Worm (Caenorhabditis elegans) whole organism, late embryonic: ENCODE results near the gene daf-11.

Source experiments
- C08G9.2 ChIP-seq: sonication (generic microtip); optimal IDR thresholded peaks from 2 replicates; lab custom pipeline; 2016; ENCODE audit warnings: mild to moderate bottlenecking, missing genetic modification characterization, moderate library complexity, missing compliant biosample characterization
- C38D4.7 ChIP-seq: fragments of 200-800 bp; sonication (Bioruptor generic); optimal IDR thresholded peaks from 2 replicates; lab custom pipeline; 2018; ENCODE audit warnings: mild to moderate bottlenecking, missing genetic modification characterization, moderate library complexity, missing compliant biosample characterization
- T23F11.4 ChIP-seq: fragments of 200-800 bp; sonication (Bioruptor generic); optimal IDR thresholded peaks from 2 replicates; lab custom pipeline; 2018; ENCODE audit warnings: mild to moderate bottlenecking, missing genetic modification characterization, missing compliant biosample characterization
- Y22D7AL.16 ChIP-seq: sonication (generic microtip); optimal IDR thresholded peaks from 2 replicates; lab custom pipeline; 2016; ENCODE audit warnings: missing genetic modification characterization, missing compliant biosample characterization
- ama-1 ChIP-seq: fragments of 150-350 bp; optimal IDR thresholded peaks from 2 replicates; lab custom pipeline; 2014
- ceh-14 ChIP-seq: sonication (generic microtip); optimal IDR thresholded peaks from 2 replicates; lab custom pipeline; 2016; ENCODE audit warnings: missing genotype, missing genetic modification characterization, missing compliant biosample characterization
- ceh-18 ChIP-seq: sonication (generic microtip); optimal IDR thresholded peaks from 2 replicates; lab custom pipeline; 2016; ENCODE audit warnings: missing genetic modification characterization, missing compliant biosample characterization
- ceh-2 ChIP-seq: sonication (generic microtip); optimal IDR thresholded peaks from 2 replicates; lab custom pipeline; 2016; ENCODE audit warnings: missing genotype, missing genetic modification characterization, missing compliant biosample characterization
- ceh-22 ChIP-seq: sonication (generic microtip); optimal IDR thresholded peaks from 2 replicates; lab custom pipeline; 2017; ENCODE audit warnings: missing biosample characterization, missing genetic modification characterization
- ceh-24 ChIP-seq: sonication (generic microtip); optimal IDR thresholded peaks from 2 replicates; lab custom pipeline; 2016; ENCODE audit warnings: mild to moderate bottlenecking, missing genetic modification characterization, missing compliant biosample characterization
- ceh-30 ChIP-seq: fragments of 150-350 bp; optimal IDR thresholded peaks from 2 replicates; lab custom pipeline; 2014; ENCODE audit warnings: missing biosample characterization, missing genetic modification characterization
- ceh-31 ChIP-seq: sonication (generic microtip); optimal IDR thresholded peaks from 2 replicates; lab custom pipeline; 2016; ENCODE audit warnings: missing genetic modification characterization, missing compliant biosample characterization
- ceh-34 ChIP-seq: sonication (generic microtip); optimal IDR thresholded peaks from 2 replicates; lab custom pipeline; 2016; ENCODE audit warnings: mild to moderate bottlenecking, missing genetic modification characterization, missing compliant biosample characterization
- ceh-48 ChIP-seq: sonication (generic microtip); optimal IDR thresholded peaks from 2 replicates; lab custom pipeline; 2016; ENCODE audit warnings: missing genetic modification characterization, inconsistent platforms, missing compliant biosample characterization
- ceh-6 ChIP-seq: fragments of 200-800 bp; sonication (Bioruptor generic); optimal IDR thresholded peaks from 2 replicates; lab custom pipeline; 2018; ENCODE audit warnings: mild to moderate bottlenecking, missing genetic modification characterization, missing compliant biosample characterization
- che-1 ChIP-seq: sonication (generic microtip); optimal IDR thresholded peaks from 2 replicates; lab custom pipeline; 2016; ENCODE audit warnings: mild to moderate bottlenecking, missing genetic modification characterization, missing compliant biosample characterization
- dve-1 ChIP-seq: sonication (generic microtip); optimal IDR thresholded peaks from 2 replicates; lab custom pipeline; 2017; ENCODE audit warnings: antibody characterized with exemption, mild to moderate bottlenecking, missing genetic modification characterization, missing compliant biosample characterization
- elt-4 ChIP-seq: sonication (generic microtip); optimal IDR thresholded peaks from 2 replicates; lab custom pipeline; 2016; ENCODE audit warnings: missing genetic modification characterization, missing compliant biosample characterization
- ets-4 ChIP-seq: sonication (generic microtip); optimal IDR thresholded peaks from 2 replicates; lab custom pipeline; 2016; ENCODE audit warnings: missing genetic modification characterization, missing compliant biosample characterization
- eyg-1 ChIP-seq: sonication (generic microtip); optimal IDR thresholded peaks from 2 replicates; lab custom pipeline; 2016; ENCODE audit warnings: missing genotype, missing genetic modification characterization, missing compliant biosample characterization
- fkh-10 ChIP-seq: fragments of 150-350 bp; optimal IDR thresholded peaks from 2 replicates; lab custom pipeline; 2014; ENCODE audit warnings: missing biosample characterization, missing genetic modification reagents, missing genetic modification characterization
- fkh-6 ChIP-seq: sonication (generic microtip); optimal IDR thresholded peaks from 2 replicates; lab custom pipeline; 2016; ENCODE audit warnings: missing genetic modification characterization, missing compliant biosample characterization
- gmeb-2 ChIP-seq: sonication (generic microtip); optimal IDR thresholded peaks from 2 replicates; lab custom pipeline; 2016; ENCODE audit warnings: missing genetic modification characterization, inconsistent platforms, missing compliant biosample characterization
- hlh-13 ChIP-seq: fragments of 200-800 bp; sonication (Bioruptor generic); optimal IDR thresholded peaks from 2 replicates; lab custom pipeline; 2018; ENCODE audit warnings: mild to moderate bottlenecking, missing genetic modification characterization, missing compliant biosample characterization
- hlh-15 ChIP-seq: sonication (generic microtip); optimal IDR thresholded peaks from 2 replicates; lab custom pipeline; 2016; ENCODE audit warnings: missing genetic modification characterization, missing compliant biosample characterization
- hlh-30 ChIP-seq: sonication (generic microtip); optimal IDR thresholded peaks from 2 replicates; lab custom pipeline; 2017; ENCODE audit warnings: antibody characterized with exemption, missing genetic modification characterization, missing compliant biosample characterization; ENCODE audit not compliant: insufficient read depth
- hlh-6 ChIP-seq: sonication (generic microtip); optimal IDR thresholded peaks from 2 replicates; lab custom pipeline; 2016; ENCODE audit warnings: missing genotype, missing genetic modification characterization, missing compliant biosample characterization
- lin-11 ChIP-seq: fragments of 200-800 bp; sonication (Bioruptor generic); optimal IDR thresholded peaks from 2 replicates; lab custom pipeline; 2018; ENCODE audit warnings: mild to moderate bottlenecking, missing genetic modification characterization, missing compliant biosample characterization
- madf-2 ChIP-seq: sonication (generic microtip); optimal IDR thresholded peaks from 2 replicates; lab custom pipeline; 2017; ENCODE audit warnings: missing genetic modification characterization, missing compliant biosample characterization
- mec-3 ChIP-seq: sonication (generic microtip); optimal IDR thresholded peaks from 2 replicates; lab custom pipeline; 2016; ENCODE audit warnings: borderline replicate concordance, missing genetic modification characterization, missing compliant biosample characterization
- nhr-11 ChIP-seq: fragments of 150-350 bp; optimal IDR thresholded peaks from 2 replicates; lab custom pipeline; 2014; ENCODE audit warnings: missing biosample characterization, missing genetic modification characterization
- nhr-232 ChIP-seq: sonication (generic microtip); optimal IDR thresholded peaks from 2 replicates; lab custom pipeline; 2016; ENCODE audit warnings: missing genetic modification characterization, missing compliant biosample characterization
- odd-2 ChIP-seq: sonication (generic microtip); optimal IDR thresholded peaks from 2 replicates; lab custom pipeline; 2017; ENCODE audit warnings: antibody characterized with exemption, mild to moderate bottlenecking, missing genetic modification characterization, missing compliant biosample characterization
- pat-9 ChIP-seq: fragments of 200-800 bp; sonication (Bioruptor generic); optimal IDR thresholded peaks from 2 replicates; lab custom pipeline; 2018; ENCODE audit warnings: mild to moderate bottlenecking, missing genetic modification characterization, moderate library complexity, missing compliant biosample characterization
- ref-2 ChIP-seq: sonication (generic microtip); optimal IDR thresholded peaks from 2 replicates; lab custom pipeline; 2016; ENCODE audit warnings: missing genetic modification characterization, missing compliant biosample characterization
- sox-2 ChIP-seq: fragments of 200-800 bp; sonication (Bioruptor generic); IDR thresholded peaks from 2 replicates; pipeline ENCODE4 v1.3.6; 2022; ENCODE audit warnings: missing genetic modification reagents, missing genetic modification characterization, missing compliant biosample characterization
- syd-9 ChIP-seq: sonication (generic microtip); optimal IDR thresholded peaks from 2 replicates; lab custom pipeline; 2016; ENCODE audit warnings: mild to moderate bottlenecking, missing genetic modification characterization, moderate library complexity, missing compliant biosample characterization
- tbx-7 ChIP-seq: sonication (generic microtip); optimal IDR thresholded peaks from 2 replicates; lab custom pipeline; 2016; ENCODE audit warnings: missing genotype, missing genetic modification characterization, missing compliant biosample characterization
- ttx-3 ChIP-seq: sonication (generic microtip); optimal IDR thresholded peaks from 2 replicates; lab custom pipeline; 2016; ENCODE audit warnings: missing genetic modification reagents, missing genetic modification characterization, missing compliant biosample characterization
- unc-3 ChIP-seq, 2 experiments: fragments of 200-800 bp in 1 of 2; sonication (Bioruptor generic) in 1 of 2; sonication (generic microtip) in 1 of 2; conservative IDR thresholded peaks in 1 of 2; optimal IDR thresholded peaks in 1 of 2; 2 replicates each; pipeline versions ENCODE4 v1.3.6 to Lab custom; 2016 to 2022; ENCODE audit warnings: missing compliant biosample characterization in 2 of 2, missing genetic modification characterization in 2 of 2, missing genetic modification reagents in 1 of 2
- unc-42 ChIP-seq: sonication (generic microtip); optimal IDR thresholded peaks from 2 replicates; lab custom pipeline; 2016; ENCODE audit warnings: missing genotype, missing genetic modification characterization, missing compliant biosample characterization
- unc-55 ChIP-seq: sonication (generic microtip); optimal IDR thresholded peaks from 2 replicates; lab custom pipeline; 2017; ENCODE audit warnings: missing biosample characterization, missing genetic modification reagents, missing genetic modification characterization
- ztf-16 ChIP-seq: sonication (generic microtip); optimal IDR thresholded peaks from 2 replicates; lab custom pipeline; 2017; ENCODE audit warnings: missing genetic modification characterization, missing compliant biosample characterization

The daf-11 gene

ce11 chrV:11736896-11737295, 11.0 kb upstream of the daf-11 start, which contains the start of gene spe-42:
spe-42 (minus strand) TSS chrV:11736996.
- no peak for TF ChIP-seq ceh-24 (tag; lab: Kevin White, UChicago)
- no peak for TF ChIP-seq madf-2 (tag; lab: Kevin White, UChicago)
- no peak for TF ChIP-seq nhr-11 (tag; lab: Kevin White, UChicago)
- no peak for TF ChIP-seq ceh-22
- no peak for TF ChIP-seq T23F11.4
- no peak for TF ChIP-seq hlh-13
- TF ChIP-seq unc-3 (GFP tag; conservative IDR thresholded peaks at IDR 0.05; lab: Robert Waterston, UW), result no peak
- no peak for TF ChIP-seq unc-3 (tag; optimal IDR thresholded peaks at IDR 0.05; lab: Kevin White, UChicago)
- no peak for TF ChIP-seq unc-55 (GFP tag; lab: Kevin White, UChicago)
- no peak for TF ChIP-seq Y22D7AL.16 (tag; lab: Kevin White, UChicago)
- no peak for TF ChIP-seq mec-3
- no peak for TF ChIP-seq ttx-3 (tag; lab: Kevin White, UChicago)
- no peak for TF ChIP-seq ceh-6

ce11 chrV:11733460-11733859, 7.6 kb upstream of the daf-11 start, which contains the start of gene npp-22:
npp-22 (minus strand) TSS chrV:11733472.
- TF ChIP-seq unc-55 (GFP tag; lab: Kevin White, UChicago) (peak; percentile 9), hlh-13 (no peak), unc-42 (tag; lab: Kevin White, UChicago) (peak; percentile 30), dve-1 (tag; lab: Kevin White, UChicago) (no peak), ceh-30 (tag; lab: Kevin White, UChicago) (no peak), pat-9 (no peak), ceh-31 (tag; lab: Kevin White, UChicago) (peak; percentile 14), ceh-48 (tag; lab: Kevin White, UChicago) (no peak), ama-1 (lab: Kevin White, UChicago) (no peak)

- TF ChIP-seq ets-4, result no peak
- no peak for TF ChIP-seq ceh-14
- TF ChIP-seq syd-9 (tag; lab: Kevin White, UChicago), result no peak
- no peak for TF ChIP-seq unc-3 (GFP tag; conservative IDR thresholded peaks at IDR 0.05; lab: Robert Waterston, UW)
- TF ChIP-seq unc-3 (tag; optimal IDR thresholded peaks at IDR 0.05; lab: Kevin White, UChicago), result no peak
- TF ChIP-seq hlh-15 (tag; lab: Kevin White, UChicago), result no peak
- no peak for TF ChIP-seq lin-11 (tag; lab: Kevin White, UChicago)
- TF ChIP-seq ztf-16 (tag; lab: Kevin White, UChicago), result no peak
- no peak for TF ChIP-seq pat-9
- no peak for TF ChIP-seq tbx-7 (tag; lab: Kevin White, UChicago)
- TF ChIP-seq ttx-3 (tag; lab: Kevin White, UChicago), result no peak
- TF ChIP-seq ceh-34 (tag; lab: Kevin White, UChicago), result no peak
- TF ChIP-seq elt-4 (tag; lab: Kevin White, UChicago), result no peak
- TF ChIP-seq ceh-2 (tag; lab: Kevin White, UChicago), result no peak
- no peak for TF ChIP-seq fkh-6 (tag; lab: Kevin White, UChicago)
- TF ChIP-seq ceh-18 (tag; lab: Kevin White, UChicago), result no peak
- TF ChIP-seq odd-2 (tag; lab: Kevin White, UChicago), result no peak
- TF ChIP-seq dve-1 (tag; lab: Kevin White, UChicago), result no peak
- TF ChIP-seq ceh-22, result no peak
- TF ChIP-seq sox-2, result no peak
- TF ChIP-seq, all 69 proteins: peak for 0
These were observed 6.2 kb upstream of the daf-11 start for ce11 chrV:11732049-11732448.

- TF ChIP-seq hlh-30 (tag; lab: Kevin White, UChicago), result no peak
- TF ChIP-seq C38D4.7 (GFP tag; lab: Kevin White, UChicago), result no peak
- no peak for TF ChIP-seq hlh-6 (tag; lab: Kevin White, UChicago)
- TF ChIP-seq che-1, result no peak
- no peak for TF ChIP-seq eyg-1 (tag; lab: Kevin White, UChicago)
- TF ChIP-seq odd-2 (tag; lab: Kevin White, UChicago), result no peak
- TF ChIP-seq syd-9 (tag; lab: Kevin White, UChicago), result no peak
- no peak for TF ChIP-seq madf-2 (tag; lab: Kevin White, UChicago)
- TF ChIP-seq gmeb-2 (tag; lab: Kevin White, UChicago), result no peak
- TF ChIP-seq ref-2, result no peak
- no peak for TF ChIP-seq nhr-232
- TF ChIP-seq sox-2, result no peak
- TF ChIP-seq fkh-10 (GFP tag; lab: Kevin White, UChicago), result no peak
- TF ChIP-seq C08G9.2, result no peak
These were observed 4.2 kb upstream of the daf-11 start, which contains the start of gene rhr-2 for ce11 chrV:11730060-11730459. rhr-2 (minus strand) TSS chrV:11730160.
